Worm (Caenorhabditis elegans): ENCODE measurements around the gene fipp-1.

DNA sequence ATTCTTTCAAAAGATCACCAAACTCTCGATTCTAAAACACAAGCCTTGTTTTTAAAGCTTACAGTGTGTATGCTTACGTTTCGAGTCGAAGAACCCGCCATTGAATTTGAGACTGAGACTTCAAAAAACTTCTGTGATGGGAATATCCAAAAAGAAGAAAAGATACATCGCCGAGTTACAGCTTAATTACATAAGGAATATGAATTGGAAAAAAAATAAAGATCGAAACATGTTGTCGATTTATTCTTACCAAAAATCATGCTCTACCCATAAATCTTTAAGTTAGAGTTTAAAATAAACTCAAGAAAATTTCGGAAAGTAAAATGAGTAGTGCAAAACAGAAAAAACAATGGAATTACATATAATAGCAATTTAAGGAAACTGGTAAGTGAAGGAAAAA is 14.6 kb downstream of the fipp-1 start, which contains the start of gene F13A2.10:
- TF ChIP-seq ceh-13 (GFP tag; optimal IDR thresholded peaks at IDR 0.05) (no peak), hnd-1 (tag; optimal IDR thresholded peaks at IDR 0.05) (no peak), B0310.2 (tag; optimal IDR thresholded peaks at IDR 0.05) (no peak), ama-1 (optimal IDR thresholded peaks at IDR 0.05) (no peak), flt-1 (GFP tag; IDR thresholded peaks at IDR 0.05) (no peak), ceh-36 (tag; optimal IDR thresholded peaks at IDR 0.05) (no peak), pes-1 (GFP tag; IDR thresholded peaks at IDR 0.05) (no peak), F13C5.2 (tag; optimal IDR thresholded peaks at IDR 0.05) (no peak), hmbx-1 (tag; optimal IDR thresholded peaks at IDR 0.05) (no peak), tra-4 (tag; optimal IDR thresholded peaks at IDR 0.05) (no peak), hmg-4 (GFP tag; optimal IDR thresholded peaks at IDR 0.05) (no peak)

All from whole organism, early embryonic.